Fruit fly (Drosophila melanogaster): Measurements from ENCODE around the gene CG11911.

The CG11911 gene

DNA sequence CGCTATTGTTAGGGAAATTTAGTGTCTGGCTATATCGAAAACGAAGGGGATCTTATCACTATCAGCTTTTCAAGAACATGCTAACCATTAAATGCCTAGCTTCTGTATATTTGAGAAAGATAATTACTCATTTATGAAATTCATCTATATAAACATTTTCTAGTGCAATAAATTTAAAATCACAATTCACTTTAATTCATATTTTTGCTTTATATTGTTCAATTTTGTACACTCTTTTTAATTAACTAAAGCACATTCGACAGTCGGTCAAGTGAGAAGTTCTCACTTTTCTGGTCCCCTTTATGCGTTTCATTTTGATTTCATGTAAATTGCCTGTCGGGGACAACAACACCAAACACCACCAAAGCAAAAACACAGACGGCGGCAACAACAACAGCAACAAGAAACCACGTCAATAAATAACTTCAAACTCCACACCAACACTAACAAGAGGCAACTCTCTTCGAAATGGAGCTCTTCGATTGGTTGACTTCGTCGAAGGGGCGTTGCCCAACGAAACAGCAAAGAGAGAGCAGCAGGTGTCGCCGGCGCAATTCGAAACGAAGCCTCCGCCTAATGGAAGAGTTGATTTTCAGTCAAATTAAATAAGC lies 47.5 kb upstream of the CG11911 start (continued):
- TF ChIP-seq CG18599 (GFP tag; optimal IDR thresholded peaks at IDR 0.05) (no peak), schlank (tag; optimal IDR thresholded peaks at IDR 0.05) (no peak), otp (GFP tag; IDR thresholded peaks at IDR 0.05) (no peak), CG31441 (GFP tag; IDR thresholded peaks at IDR 0.05) (no peak), CG1647 (GFP tag; optimal IDR thresholded peaks at IDR 0.05) (no peak), Hr3 (GFP tag; optimal IDR thresholded peaks at IDR 0.05) (no peak), pnt (GFP tag; optimal IDR thresholded peaks at IDR 0.05) (no peak), luna (GFP tag; optimal IDR thresholded peaks at IDR 0.05) (no peak), ham (GFP tag; IDR thresholded peaks at IDR 0.05) (no peak), Nf-YB (GFP tag; optimal IDR thresholded peaks at IDR 0.05) (peak; percentile 96), p53 (GFP tag; optimal IDR thresholded peaks at IDR 0.05) (no peak), CG31388 (GFP tag; optimal IDR thresholded peaks at IDR 0.05) (no peak), gce (GFP tag; IDR thresholded peaks at IDR 0.05) (no peak), vvl (GFP tag; IDR thresholded peaks at IDR 0.05) (peak; percentile 56; the same call in 1 of the 2 replicates), CG18262 (tag; optimal IDR thresholded peaks at IDR 0.05) (peak; percentile 13), gfzf (GFP tag; optimal IDR thresholded peaks at IDR 0.05) (no peak), her (GFP tag; optimal IDR thresholded peaks at IDR 0.05) (no peak), dan (GFP tag; IDR thresholded peaks at IDR 0.05) (no peak), da (GFP tag; optimal IDR thresholded peaks at IDR 0.05) (no peak), CG4360 (GFP tag; IDR thresholded peaks at IDR 0.05) (peak; percentile 93), sens (GFP tag) (peak; percentile 72)

DNA sequence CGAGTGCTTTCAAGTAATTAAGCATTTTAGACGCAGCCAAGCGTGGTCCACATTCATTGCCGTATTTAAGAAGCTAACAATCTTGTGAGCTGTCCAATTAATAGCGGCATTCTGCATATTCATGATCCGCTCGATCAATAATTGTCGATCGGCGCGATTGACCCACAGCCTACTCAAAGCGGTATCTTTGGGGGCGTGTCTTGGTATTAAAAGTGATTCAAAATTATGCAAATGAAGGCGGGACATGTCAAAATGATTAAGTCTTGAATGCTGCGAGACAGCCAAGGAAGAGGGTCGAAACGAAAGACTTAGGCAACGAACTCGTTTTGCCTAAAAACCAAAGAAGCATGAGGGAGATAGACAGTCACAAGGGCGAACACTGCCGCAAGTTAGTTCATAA lies 45.8 kb upstream of the CG11911 start:
- peak; percentile 62 for TF ChIP-seq Awh (GFP tag; IDR thresholded peaks at IDR 0.05)
- peak; percentile 72 for TF ChIP-seq vvl (GFP tag; IDR thresholded peaks at IDR 0.05)
- no peak for TF ChIP-seq Optix (GFP tag; IDR thresholded peaks at IDR 0.05)

DNA sequence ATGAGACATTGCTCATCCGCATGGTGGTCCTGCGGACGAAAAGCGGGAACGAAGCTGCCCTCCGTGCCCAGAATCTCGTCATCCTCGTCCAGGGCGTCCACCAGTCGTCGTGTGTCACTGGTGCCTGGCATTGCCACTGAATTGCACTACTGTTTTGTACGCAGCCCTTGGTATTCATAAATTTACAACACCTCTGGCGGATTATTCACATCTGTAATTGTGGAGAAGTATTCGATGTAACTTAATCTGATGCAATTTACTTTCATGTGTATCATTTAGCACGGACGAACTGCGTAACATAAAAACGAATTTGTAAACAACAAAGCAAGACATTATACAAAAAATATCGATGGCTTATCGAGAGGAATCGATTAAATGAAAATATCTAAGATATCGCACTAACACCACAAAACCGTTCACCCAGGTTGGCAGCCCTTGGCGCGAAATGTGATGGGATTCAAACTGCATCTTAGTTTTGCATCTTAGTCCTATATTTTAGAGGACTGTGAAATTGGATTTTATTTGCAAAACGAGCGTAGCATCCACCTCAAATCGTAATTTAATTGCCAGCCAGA lies 36.6 kb upstream of the CG11911 start, which contains the start of gene Ent1:
Gene Ent1, minus strand, starts transcription at position 319 of the 575 bp plus-strand sequence.
- no peak for TF ChIP-seq fu2 (GFP tag; optimal IDR thresholded peaks at IDR 0.05)
- TF ChIP-seq Sin3A (optimal IDR thresholded peaks at IDR 0.05), result peak; percentile 59
- TF ChIP-seq lbe (GFP tag; optimal IDR thresholded peaks at IDR 0.05), result no peak
- TF ChIP-seq cg (GFP tag; optimal IDR thresholded peaks at IDR 0.05), result peak; percentile 76
- no peak for TF ChIP-seq CG13287 (GFP tag; IDR thresholded peaks at IDR 0.05; ENCODE audit: partially characterized antibody)
- TF ChIP-seq pum (GFP tag; optimal IDR thresholded peaks at IDR 0.05), result no peak
- TF ChIP-seq CG12236 (GFP tag; optimal IDR thresholded peaks at IDR 0.05), result no peak
- no peak for TF ChIP-seq CG33557 (GFP tag; optimal IDR thresholded peaks at IDR 0.05)
- TF ChIP-seq CG1603 (tag; optimal IDR thresholded peaks at IDR 0.05), result peak; percentile 70
- no peak for TF ChIP-seq Atf3 (GFP tag; optimal IDR thresholded peaks at IDR 0.05)
- TF ChIP-seq toy (GFP tag; IDR thresholded peaks at IDR 0.05), result no peak
- TF ChIP-seq tup (GFP tag; optimal IDR thresholded peaks at IDR 0.05), result no peak
- TF ChIP-seq tx (GFP tag; optimal IDR thresholded peaks at IDR 0.05), result no peak
- TF ChIP-seq HmgD (GFP tag; optimal IDR thresholded peaks at IDR 0.05), result peak; percentile 25
- no peak for TF ChIP-seq ac (GFP tag; optimal IDR thresholded peaks at IDR 0.05)
- no peak for TF ChIP-seq B-H2 (GFP tag; optimal IDR thresholded peaks at IDR 0.05)
- no peak for TF ChIP-seq CHES-1-like (GFP tag; optimal IDR thresholded peaks at IDR 0.05)
- no peak for TF ChIP-seq CG18599 (GFP tag; optimal IDR thresholded peaks at IDR 0.05)
- no peak for TF ChIP-seq Doc3 (GFP tag; IDR thresholded peaks at IDR 0.05; ENCODE audit: partially characterized antibody)
- no peak for TF ChIP-seq Elba2 (GFP tag; optimal IDR thresholded peaks at IDR 0.05)
- no peak for TF ChIP-seq Ets65A (GFP tag)
- peak; percentile 82 for TF ChIP-seq Med (GFP tag)
- TF ChIP-seq CG15514 (GFP tag; optimal IDR thresholded peaks at IDR 0.05), result peak; percentile 95
- TF ChIP-seq trem (tag; optimal IDR thresholded peaks at IDR 0.05), result peak; percentile 100
- peak; percentile 9 for TF ChIP-seq Deaf1 (tag; optimal IDR thresholded peaks at IDR 0.05)
- no peak for TF ChIP-seq Sox102F (GFP tag; optimal IDR thresholded peaks at IDR 0.05)
- TF ChIP-seq CG18764 (GFP tag; optimal IDR thresholded peaks at IDR 0.05), result no peak
- no peak for TF ChIP-seq Oaz (GFP tag; IDR thresholded peaks at IDR 0.05)
